Worm (Caenorhabditis elegans): ENCODE measurements around the gene F18E3.13.

The F18E3.13 gene

ce11 chrV:7420162-7420561, 4.2 kb downstream of the F18E3.13 start, which contains the start of gene srxa-4:
srxa-4 (plus strand) TSS chrV:7420462.
- TF ChIP-seq ceh-19 (GFP tag; optimal IDR thresholded peaks at IDR 0.05) (no peak), tbx-7 (tag; optimal IDR thresholded peaks at IDR 0.05) (no peak), ceh-14 (tag; optimal IDR thresholded peaks at IDR 0.05) (no peak), fkh-10 (GFP tag; optimal IDR thresholded peaks at IDR 0.05) (no peak), sdc-2 (tag; optimal IDR thresholded peaks at IDR 0.05) (no peak), fax-1 (tag; optimal IDR thresholded peaks at IDR 0.05) (no peak), che-1 (tag; optimal IDR thresholded peaks at IDR 0.05) (no peak), ceh-24 (tag; optimal IDR thresholded peaks at IDR 0.05) (no peak), unc-86 (tag; optimal IDR thresholded peaks at IDR 0.05) (no peak), ttx-3 (tag; optimal IDR thresholded peaks at IDR 0.05) (no peak), Y22D7AL.16 (tag; optimal IDR thresholded peaks at IDR 0.05) (no peak), ahr-1 (tag; optimal IDR thresholded peaks at IDR 0.05) (no peak)

DNA sequence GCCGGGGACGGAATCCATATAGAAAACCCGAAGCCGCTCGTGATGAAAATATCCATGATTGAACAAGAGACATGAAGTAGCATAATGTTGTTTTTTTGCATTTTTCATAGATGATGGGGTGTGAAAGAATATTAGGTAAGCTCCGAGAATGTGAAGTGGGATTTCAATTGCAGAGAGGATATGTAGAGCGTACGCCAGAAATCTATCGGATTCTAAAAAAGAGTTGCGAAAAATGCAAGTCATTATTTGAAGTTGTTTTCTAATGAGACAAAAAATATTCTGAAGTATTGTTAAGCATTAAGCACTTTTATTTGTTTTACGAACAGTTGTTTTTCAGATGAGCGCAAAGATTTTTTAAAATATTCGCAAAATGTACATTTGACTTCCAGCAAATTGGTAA, 8.4 kb downstream of the F18E3.13 start, which contains the start of gene F18E3.10:
Gene F18E3.10, minus strand, starts transcription at position 101 of the 400 bp plus-strand sequence.
- TF ChIP-seq zip-5 (tag; optimal IDR thresholded peaks at IDR 0.05) (no peak), ceh-9 (tag; optimal IDR thresholded peaks at IDR 0.05) (no peak), hlh-15 (tag; optimal IDR thresholded peaks at IDR 0.05) (no peak)

ce11 chrV:7426594-7426993, 10.6 kb downstream of the F18E3.13 start, which contains the start of gene srw-68:
srw-68 (minus strand) TSS chrV:7426694.
- TF ChIP-seq npax-4 (tag; optimal IDR thresholded peaks at IDR 0.05) (no peak), ceh-9 (tag; optimal IDR thresholded peaks at IDR 0.05) (no peak), pat-9 (tag; optimal IDR thresholded peaks at IDR 0.05) (no peak), Y22D7AL.16 (tag; optimal IDR thresholded peaks at IDR 0.05) (no peak), ceh-48 (tag; optimal IDR thresholded peaks at IDR 0.05) (no peak), ceh-24 (tag; optimal IDR thresholded peaks at IDR 0.05) (no peak), hlh-13 (GFP tag; optimal IDR thresholded peaks at IDR 0.05) (no peak), zip-5 (tag; optimal IDR thresholded peaks at IDR 0.05) (no peak), C08G9.2 (tag; optimal IDR thresholded peaks at IDR 0.05) (no peak), eyg-1 (tag; optimal IDR thresholded peaks at IDR 0.05) (no peak), K09A11.1 (tag; optimal IDR thresholded peaks at IDR 0.05; ENCODE audit: insufficient read depth) (no peak), F13H6.1 (tag; optimal IDR thresholded peaks at IDR 0.05) (no peak), ceh-45 (GFP tag; IDR thresholded peaks at IDR 0.05) (no peak)

DNA sequence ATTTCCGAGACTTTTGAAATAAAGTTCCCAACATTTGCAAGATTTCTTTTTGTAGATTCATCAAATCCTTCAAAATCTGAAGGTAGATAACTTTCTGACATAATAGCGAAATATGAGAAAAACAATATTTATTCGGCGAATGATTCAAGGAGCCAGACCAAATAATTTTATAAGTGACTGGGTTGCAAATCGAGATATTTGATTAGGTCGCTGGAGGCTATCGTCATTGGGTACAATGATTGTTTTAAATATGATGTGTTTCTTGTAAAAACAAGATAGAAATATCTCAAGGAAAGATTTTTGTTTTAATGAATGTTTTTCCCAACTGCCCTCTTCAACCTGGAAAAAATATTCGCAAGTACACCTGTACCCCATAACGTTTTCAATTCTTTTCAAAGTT, 12.9 kb downstream of the F18E3.13 start, which contains the start of gene srw-69:
Gene srw-69, minus strand, starts transcription at position 101 of the 400 bp plus-strand sequence.
- TF ChIP-seq C08G9.2 (tag; optimal IDR thresholded peaks at IDR 0.05) (no peak), unc-42 (tag; optimal IDR thresholded peaks at IDR 0.05) (no peak), tbx-7 (tag; optimal IDR thresholded peaks at IDR 0.05) (no peak), lin-11 (tag; optimal IDR thresholded peaks at IDR 0.05) (no peak), dmd-4 (tag; optimal IDR thresholded peaks at IDR 0.05; ENCODE audit: borderline replicate concordance) (no peak), ceh-9 (tag; optimal IDR thresholded peaks at IDR 0.05) (no peak), ceh-22 (tag; optimal IDR thresholded peaks at IDR 0.05) (no peak), ceh-14 (tag; optimal IDR thresholded peaks at IDR 0.05) (no peak), ceh-19 (GFP tag; optimal IDR thresholded peaks at IDR 0.05) (no peak), madf-2 (tag; optimal IDR thresholded peaks at IDR 0.05) (no peak), ttx-3 (tag; optimal IDR thresholded peaks at IDR 0.05) (no peak), Y22D7AL.16 (tag; optimal IDR thresholded peaks at IDR 0.05) (no peak), ceh-30 (tag; optimal IDR thresholded peaks at IDR 0.05) (no peak), fkh-10 (GFP tag; optimal IDR thresholded peaks at IDR 0.05) (no peak), hlh-15 (tag; optimal IDR thresholded peaks at IDR 0.05) (no peak), pag-3 (tag; optimal IDR thresholded peaks at IDR 0.05; ENCODE audit: borderline replicate concordance) (no peak)

- TF ChIP-seq odd-2 (tag; optimal IDR thresholded peaks at IDR 0.05) (no peak), ceh-48 (tag; optimal IDR thresholded peaks at IDR 0.05) (no peak), dmd-4 (tag; optimal IDR thresholded peaks at IDR 0.05; ENCODE audit: borderline replicate concordance) (no peak), tbx-7 (tag; optimal IDR thresholded peaks at IDR 0.05) (no peak), ceh-30 (tag; optimal IDR thresholded peaks at IDR 0.05) (no peak), sox-4 (tag; optimal IDR thresholded peaks at IDR 0.05) (no peak), ref-2 (tag; optimal IDR thresholded peaks at IDR 0.05) (no peak), nhr-11 (tag; optimal IDR thresholded peaks at IDR 0.05) (no peak), che-1 (tag; optimal IDR thresholded peaks at IDR 0.05) (no peak), F13H6.1 (tag; optimal IDR thresholded peaks at IDR 0.05) (no peak), C08G9.2 (tag; optimal IDR thresholded peaks at IDR 0.05) (no peak), fkh-10 (GFP tag; optimal IDR thresholded peaks at IDR 0.05) (no peak), pha-2 (tag; optimal IDR thresholded peaks at IDR 0.05) (no peak)
These were observed 15.1 kb downstream of the F18E3.13 start, which contains the start of gene srw-71 for ce11 chrV:7431016-7431415. srw-71 (minus strand) TSS chrV:7431116.

All from whole organism, late embryonic.